Worm (Caenorhabditis elegans) whole organism, midembryonic: ENCODE data around the gene M116.5.

Experiments
- cog-1 ChIP-seq: sonication (generic microtip); optimal IDR thresholded peaks from 2 replicates; lab custom pipeline; 2016; ENCODE audit warnings: missing genetic modification characterization, missing compliant biosample characterization
- flt-1 ChIP-seq: fragments of 200-800 bp; sonication (Bioruptor generic); IDR thresholded peaks from 2 replicates; pipeline ENCODE4 v1.3.6; 2022; ENCODE audit warnings: missing genetic modification characterization, missing compliant biosample characterization
- klf-2 ChIP-seq: fragments of 200-800 bp; sonication (Bioruptor generic); conservative IDR thresholded peaks from 2 replicates; pipeline ENCODE4 v1.3.6; 2022; ENCODE audit warnings: missing genetic modification reagents, missing genetic modification characterization, missing compliant biosample characterization
- med-1 ChIP-seq: sonication (generic microtip); optimal IDR thresholded peaks from 2 replicates; lab custom pipeline; 2017; ENCODE audit warnings: missing genetic modification characterization, mild to moderate bottlenecking, missing compliant biosample characterization, antibody characterized with exemption, missing genetic modification reagents; ENCODE audit not compliant: insufficient read depth
- ref-1 ChIP-seq: fragments of 200-800 bp; sonication (Bioruptor generic); conservative IDR thresholded peaks from 2 replicates; pipeline ENCODE4 v1.3.6; 2022; ENCODE audit warnings: missing genetic modification reagents, missing genetic modification characterization, missing compliant biosample characterization
- tab-1 ChIP-seq: fragments of 200-800 bp; sonication (Bioruptor generic); IDR thresholded peaks from 2 replicates; pipeline ENCODE4 v1.3.6; 2022; ENCODE audit warnings: missing genetic modification characterization, missing compliant biosample characterization
- ztf-23 ChIP-seq: fragments of 200-800 bp; sonication (Bioruptor generic); IDR thresholded peaks from 2 replicates; pipeline ENCODE4 v1.3.6; 2022; ENCODE audit warnings: missing genetic modification reagents, missing genetic modification characterization, missing compliant biosample characterization
- ztf-29 ChIP-seq: fragments of 200-800 bp; sonication (Bioruptor generic); IDR thresholded peaks from 2 replicates; pipeline ENCODE4 v1.3.6; 2022; ENCODE audit warnings: missing genetic modification reagents, missing genetic modification characterization, missing compliant biosample characterization

- TF ChIP-seq ztf-29 (GFP tag; lab: Robert Waterston, UW) (peak; percentile 81; the same call in 1 of the 2 replicates), flt-1 (GFP tag; lab: Robert Waterston, UW) (peak; percentile 96), cog-1 (tag; lab: Kevin White, UChicago) (peak; percentile 89), ref-1 (GFP tag; lab: Robert Waterston, UW) (peak; percentile 78), med-1 (GFP tag; lab: Kevin White, UChicago) (peak; percentile 57), klf-2 (GFP tag; lab: Robert Waterston, UW) (0 out of 2 replicates have a peak, but pooled peaks have one; percentile 53), tab-1 (GFP tag; lab: Robert Waterston, UW) (peak; percentile 95), ztf-23 (GFP tag; lab: Robert Waterston, UW) (peak; percentile 93)
These were observed 45.5 kb downstream of the M116.5 start for ce11 chrIV:8375381-8375780.
